Worm (Caenorhabditis elegans): ENCODE measurements around the gene hpo-15.

Gene hpo-15

DNA sequence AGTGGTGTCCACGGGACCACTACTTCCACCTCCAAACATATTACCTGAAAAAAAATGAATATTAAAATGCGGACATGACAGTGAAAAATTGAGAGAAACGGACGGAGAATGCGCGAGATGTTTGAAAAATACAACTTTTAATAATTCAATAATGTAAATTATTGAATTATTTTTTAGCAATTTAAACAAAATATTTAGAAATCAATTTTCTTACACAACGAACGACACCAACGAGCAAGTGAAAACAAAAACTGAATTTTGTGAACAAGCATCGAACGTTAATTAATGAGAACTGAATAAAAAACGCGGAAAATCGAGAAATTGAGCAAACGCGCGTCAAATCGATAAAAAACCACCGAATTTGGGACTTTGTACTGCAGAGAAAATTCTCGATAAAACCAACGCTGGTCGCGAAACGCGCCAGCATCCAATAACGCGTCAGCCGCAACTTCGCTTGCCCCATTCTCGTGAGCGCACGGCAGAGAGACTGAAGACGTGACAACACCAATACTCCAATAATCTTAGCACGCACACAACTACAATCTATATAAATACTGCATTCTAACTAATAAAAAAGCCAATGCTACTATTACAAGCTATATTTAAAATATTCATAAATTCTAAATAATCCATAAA, 8.7 kb downstream of the hpo-15 start, which contains the start of the genes dnj-19 and nhr-47 (continued):
- TF ChIP-seq nhr-21 (tag; optimal IDR thresholded peaks at IDR 0.05) (peak; percentile 81), lin-39 (tag; optimal IDR thresholded peaks at IDR 0.05) (no peak), nhr-77 (tag; optimal IDR thresholded peaks at IDR 0.05) (no peak), unc-39 (tag; optimal IDR thresholded peaks at IDR 0.05) (no peak), Y55F3AM.14 (GFP tag; optimal IDR thresholded peaks at IDR 0.05) (peak; percentile 99), nhr-11 (tag; optimal IDR thresholded peaks at IDR 0.05) (no peak), mdl-1 (tag; optimal IDR thresholded peaks at IDR 0.05) (peak in 1 of 2 experiments; percentile 68), aly-2 (tag; optimal IDR thresholded peaks at IDR 0.05) (no peak), nhr-237 (tag; optimal IDR thresholded peaks at IDR 0.05) (peak; percentile 7), ama-1 (optimal IDR thresholded peaks at IDR 0.05) (peak; percentile 7), peb-1 (tag; optimal IDR thresholded peaks at IDR 0.05) (no peak), alr-1 (tag; optimal IDR thresholded peaks at IDR 0.05) (no peak), sma-9 (GFP tag; optimal IDR thresholded peaks at IDR 0.05) (peak; percentile 91), sma-9 (tag; optimal IDR thresholded peaks at IDR 0.05) (no peak), nhr-12 (tag; optimal IDR thresholded peaks at IDR 0.05) (peak; percentile 37), dmd-4 (tag; optimal IDR thresholded peaks at IDR 0.05) (no peak), mab-5 (tag; optimal IDR thresholded peaks at IDR 0.05) (peak; percentile 86), C34F6.9 (tag; optimal IDR thresholded peaks at IDR 0.05) (peak; percentile 96), nhr-25 (tag; optimal IDR thresholded peaks at IDR 0.05) (peak; percentile 85), F13H6.1 (tag; optimal IDR thresholded peaks at IDR 0.05) (peak; percentile 88), nhr-129 (tag; optimal IDR thresholded peaks at IDR 0.05) (peak; percentile 87), elt-1 (tag; optimal IDR thresholded peaks at IDR 0.05) (no peak), zag-1 (tag; optimal IDR thresholded peaks at IDR 0.05) (peak; percentile 43)

DNA sequence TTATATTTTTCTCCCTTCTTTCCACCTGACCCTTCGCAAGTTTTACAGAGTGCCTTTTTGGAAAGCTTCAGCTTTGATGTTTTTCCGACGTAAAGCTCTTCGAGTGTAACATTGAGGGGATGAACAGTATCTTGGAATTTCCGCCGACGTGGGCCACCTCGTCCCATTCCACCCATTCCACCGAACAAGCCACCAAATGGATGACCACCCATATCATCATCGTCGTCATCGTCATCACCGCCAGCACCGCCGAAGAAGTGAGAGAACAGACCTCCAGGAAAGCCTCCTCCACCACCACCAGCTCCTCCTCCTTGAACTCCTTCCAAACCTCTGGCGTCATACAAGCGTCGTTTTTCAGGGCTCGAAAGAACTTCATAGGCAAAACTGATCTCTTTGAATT, 9.3 kb downstream of the hpo-15 start:
- TF ChIP-seq ama-1 (optimal IDR thresholded peaks at IDR 0.05) (no peak), nhr-237 (tag; optimal IDR thresholded peaks at IDR 0.05) (no peak), sem-4 (tag; optimal IDR thresholded peaks at IDR 0.05) (no peak), ztf-4 (tag; optimal IDR thresholded peaks at IDR 0.05) (no peak), nhr-23 (tag; optimal IDR thresholded peaks at IDR 0.05) (no peak), unc-62 (GFP tag; optimal IDR thresholded peaks at IDR 0.05) (no peak), crh-2 (tag; optimal IDR thresholded peaks at IDR 0.05) (no peak), fos-1 (tag; optimal IDR thresholded peaks at IDR 0.05) (no peak), mdl-1 (tag; optimal IDR thresholded peaks at IDR 0.05) (no peak), nhr-129 (tag; optimal IDR thresholded peaks at IDR 0.05) (no peak), ceh-16 (tag; optimal IDR thresholded peaks at IDR 0.05) (no peak), elt-3 (tag; optimal IDR thresholded peaks at IDR 0.05) (no peak), unc-55 (GFP tag; optimal IDR thresholded peaks at IDR 0.05) (no peak), elt-1 (tag; optimal IDR thresholded peaks at IDR 0.05) (no peak), gmeb-1 (tag; optimal IDR thresholded peaks at IDR 0.05) (no peak), zag-1 (tag; optimal IDR thresholded peaks at IDR 0.05) (no peak), alr-1 (tag; optimal IDR thresholded peaks at IDR 0.05) (no peak), dmd-4 (tag; optimal IDR thresholded peaks at IDR 0.05) (no peak), lsy-2 (tag; optimal IDR thresholded peaks at IDR 0.05) (no peak)

DNA sequence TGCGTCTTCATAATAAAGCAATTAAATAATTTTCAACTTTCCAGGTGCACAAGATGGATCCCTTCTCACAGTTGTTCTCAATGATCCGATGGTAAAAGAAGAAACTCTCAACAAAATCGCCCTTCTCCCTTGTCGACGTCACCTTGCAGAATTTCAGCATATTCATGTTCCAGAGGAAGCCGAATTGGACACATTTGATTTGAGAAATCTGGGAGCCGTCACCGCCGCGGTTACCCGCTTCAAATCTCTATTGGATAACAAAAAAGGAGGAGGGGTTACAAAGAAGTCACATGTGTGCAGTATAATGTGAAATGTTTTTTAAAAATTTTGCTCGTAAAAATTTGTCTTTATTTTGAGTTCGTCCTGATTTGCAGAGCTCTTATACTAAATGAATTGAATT, 10.9 kb downstream of the hpo-15 start:
- peak; percentile 6 for TF ChIP-seq sma-3 (GFP tag; optimal IDR thresholded peaks at IDR 0.05)
- TF ChIP-seq ama-1 (optimal IDR thresholded peaks at IDR 0.05) = peak; percentile 29
- no peak for TF ChIP-seq lin-13 (GFP tag; optimal IDR thresholded peaks at IDR 0.05)

DNA sequence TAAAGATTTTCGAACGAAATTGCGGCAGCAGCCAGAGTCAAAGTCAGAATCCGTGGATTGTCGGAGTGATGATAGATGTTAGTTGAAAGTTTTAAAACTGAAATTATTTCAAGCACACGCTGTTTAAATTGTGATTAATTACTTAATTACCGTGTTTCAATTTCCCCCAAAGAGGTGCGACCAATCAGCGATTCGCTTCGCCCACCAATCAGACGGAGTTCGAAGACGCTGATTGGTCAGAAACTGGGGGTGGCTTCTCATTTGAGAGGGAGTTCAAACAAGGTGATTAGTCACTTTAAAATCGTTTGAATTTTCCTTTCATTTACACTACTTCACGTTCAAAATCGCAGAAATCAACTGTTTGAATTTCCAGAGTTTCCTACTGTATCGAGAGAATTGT, 14.2 kb downstream of the hpo-15 start:
- TF ChIP-seq nhr-21 (tag; optimal IDR thresholded peaks at IDR 0.05) = no peak
- no peak for TF ChIP-seq blmp-1 (tag; optimal IDR thresholded peaks at IDR 0.05; ENCODE audit: insufficient read depth)

DNA sequence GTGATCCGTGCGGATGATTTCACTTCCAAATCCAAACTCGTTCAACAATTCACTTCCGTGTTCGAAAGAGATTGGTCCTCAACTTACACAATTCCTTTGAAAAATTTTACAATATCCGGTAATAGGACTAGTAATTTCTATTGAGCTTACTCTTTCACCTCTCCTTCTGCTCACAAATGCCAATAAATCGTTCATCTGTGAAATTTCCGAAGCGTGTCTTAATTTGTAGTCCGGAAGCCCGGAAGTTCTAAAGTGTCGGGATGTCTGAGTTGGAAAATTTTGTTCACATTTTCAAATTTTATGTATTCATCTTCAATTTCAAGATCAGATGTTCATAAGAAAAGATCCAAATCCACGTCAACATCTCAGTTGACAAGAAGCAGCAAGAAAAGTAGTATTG, 20.2 kb downstream of the hpo-15 start, which contains the start of gene T05C3.2:
Gene T05C3.2, plus strand, starts transcription at position 301 of the 400 bp plus-strand sequence.
- TF ChIP-seq unc-55 (GFP tag; optimal IDR thresholded peaks at IDR 0.05) = no peak
- no peak for TF ChIP-seq nhr-129 (tag; optimal IDR thresholded peaks at IDR 0.05)
- TF ChIP-seq nhr-12 (tag; optimal IDR thresholded peaks at IDR 0.05) = no peak
- TF ChIP-seq lin-11 (tag; optimal IDR thresholded peaks at IDR 0.05) = no peak
- TF ChIP-seq peb-1 (tag; optimal IDR thresholded peaks at IDR 0.05) = no peak
- TF ChIP-seq nhr-11 (tag; optimal IDR thresholded peaks at IDR 0.05) = no peak
- no peak for TF ChIP-seq alr-1 (tag; optimal IDR thresholded peaks at IDR 0.05)
- TF ChIP-seq blmp-1 (tag; optimal IDR thresholded peaks at IDR 0.05; ENCODE audit: insufficient read depth) = no peak
- no peak for TF ChIP-seq ama-1 (optimal IDR thresholded peaks at IDR 0.05)
- no peak for TF ChIP-seq ceh-82 (tag; optimal IDR thresholded peaks at IDR 0.05)
- TF ChIP-seq F13H6.1 (tag; optimal IDR thresholded peaks at IDR 0.05) = no peak
- no peak for TF ChIP-seq Y55F3AM.14 (GFP tag; optimal IDR thresholded peaks at IDR 0.05)
- TF ChIP-seq ztf-4 (tag; optimal IDR thresholded peaks at IDR 0.05) = no peak
